Worm (Caenorhabditis elegans) whole organism, early embryonic: ENCODE measurements around the gene faxc-2.

ENCODE experiments used
- ama-1 ChIP-seq: fragments of 150-350 bp; optimal IDR thresholded peaks from 2 replicates; lab custom pipeline; 2014
- hnd-1 ChIP-seq: sonication (generic microtip); optimal IDR thresholded peaks from 2 replicates; lab custom pipeline; 2016; ENCODE audit warnings: missing genetic modification characterization, missing compliant biosample characterization
- sea-1 ChIP-seq: fragments of 200-800 bp; sonication (Bioruptor generic); conservative IDR thresholded peaks from 2 replicates; pipeline ENCODE4 v1.3.6; 2022; ENCODE audit warnings: missing genetic modification characterization, missing compliant biosample characterization
- tbx-37 ChIP-seq: fragments of 200-800 bp; sonication (Bioruptor generic); conservative IDR thresholded peaks from 2 replicates; pipeline ENCODE4 v1.3.6; 2022; ENCODE audit warnings: missing genetic modification reagents, missing genetic modification characterization, missing compliant biosample characterization

DNA sequence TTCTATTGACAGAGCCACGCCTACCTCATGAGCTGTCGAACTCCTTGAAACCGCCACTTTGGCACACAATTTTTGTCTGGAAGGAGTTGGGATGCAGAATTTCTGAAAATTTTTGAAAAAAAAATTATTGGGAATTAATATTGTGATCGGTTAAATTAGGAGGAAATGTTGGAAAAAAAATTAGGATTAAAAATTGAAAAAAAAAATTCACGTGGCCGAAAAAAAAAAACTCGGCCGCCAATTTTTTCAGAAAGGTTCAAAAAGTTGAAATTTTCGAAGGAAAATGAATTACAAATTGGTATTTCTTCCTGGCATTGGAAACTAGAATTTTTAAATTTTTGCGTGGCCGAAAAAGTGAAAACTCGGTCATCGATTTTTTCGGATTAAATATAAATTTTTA is 47.0 kb downstream of the faxc-2 start, which contains the start of gene dmsr-3:
- no peak for TF ChIP-seq sea-1 (GFP tag; lab: Robert Waterston, UW)
- no peak for TF ChIP-seq hnd-1 (tag; lab: Kevin White, UChicago)
- no peak for TF ChIP-seq ama-1 (lab: Kevin White, UChicago)
- TF ChIP-seq tbx-37 (GFP tag; lab: Robert Waterston, UW): no peak
